Fruit fly (Drosophila melanogaster) whole organism: Measurements from ENCODE around the gene CG11679.

Experiments
- Dll ChIP-seq: fragments of >200 bp; optimal IDR thresholded peaks from 2 replicates; lab custom pipeline; 2017
- pan ChIP-seq: fragments of >200 bp; optimal IDR thresholded peaks from 2 replicates; lab custom pipeline; 2017
- psq ChIP-seq: fragments of >200 bp; optimal IDR thresholded peaks from 2 replicates; lab custom pipeline; 2017

DNA sequence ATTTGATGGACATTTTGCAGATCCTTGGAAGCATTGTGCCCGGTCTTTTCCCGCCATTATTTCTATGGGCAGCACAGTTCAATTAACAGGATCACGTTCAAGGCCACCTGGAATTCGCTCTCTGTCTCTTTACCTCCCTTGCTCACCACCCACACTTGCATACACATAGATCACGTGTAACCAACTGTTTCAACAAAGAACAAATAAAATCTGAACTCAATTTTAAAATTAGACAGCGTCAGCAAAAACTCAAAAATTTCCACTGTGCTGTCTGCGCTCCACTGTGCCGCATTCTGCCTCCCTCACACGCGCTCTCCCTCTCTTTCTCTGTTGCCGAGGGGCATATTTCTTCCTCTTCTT lies 29.1 kb downstream of the CG11679 start:
- no peak for TF ChIP-seq pan
- TF ChIP-seq Dll (lab: Kevin White, UChicago), result no peak
- TF ChIP-seq psq, result no peak
